Worm (Caenorhabditis elegans) whole organism, midembryonic: Measurements from ENCODE around the gene cox-15.
"Not testable (repeated sequence)": the region's sequence is repeated elsewhere in the genome, so short reads cannot be mapped to it uniquely, and the experiment has no call there.

Experiments used
- T22C8.4 ChIP-seq: fragments of 200-800 bp; sonication (Bioruptor generic); IDR thresholded peaks from 2 replicates; pipeline ENCODE4 v1.3.6; 2022; ENCODE audit warnings: missing genetic modification characterization, missing compliant biosample characterization
- cog-1 ChIP-seq: sonication (generic microtip); optimal IDR thresholded peaks from 2 replicates; lab custom pipeline; 2016; ENCODE audit warnings: missing genetic modification characterization, missing compliant biosample characterization
- flt-1 ChIP-seq: fragments of 200-800 bp; sonication (Bioruptor generic); IDR thresholded peaks from 2 replicates; pipeline ENCODE4 v1.3.6; 2022; ENCODE audit warnings: missing genetic modification characterization, missing compliant biosample characterization
- klf-2 ChIP-seq: fragments of 200-800 bp; sonication (Bioruptor generic); conservative IDR thresholded peaks from 2 replicates; pipeline ENCODE4 v1.3.6; 2022; ENCODE audit warnings: missing genetic modification reagents, missing genetic modification characterization, missing compliant biosample characterization
- med-1 ChIP-seq: sonication (generic microtip); optimal IDR thresholded peaks from 2 replicates; lab custom pipeline; 2017; ENCODE audit warnings: missing genetic modification characterization, mild to moderate bottlenecking, missing compliant biosample characterization, antibody characterized with exemption, missing genetic modification reagents; ENCODE audit not compliant: insufficient read depth
- ref-1 ChIP-seq: fragments of 200-800 bp; sonication (Bioruptor generic); conservative IDR thresholded peaks from 2 replicates; pipeline ENCODE4 v1.3.6; 2022; ENCODE audit warnings: missing genetic modification reagents, missing genetic modification characterization, missing compliant biosample characterization
- ztf-23 ChIP-seq: fragments of 200-800 bp; sonication (Bioruptor generic); IDR thresholded peaks from 2 replicates; pipeline ENCODE4 v1.3.6; 2022; ENCODE audit warnings: missing genetic modification reagents, missing genetic modification characterization, missing compliant biosample characterization

DNA sequence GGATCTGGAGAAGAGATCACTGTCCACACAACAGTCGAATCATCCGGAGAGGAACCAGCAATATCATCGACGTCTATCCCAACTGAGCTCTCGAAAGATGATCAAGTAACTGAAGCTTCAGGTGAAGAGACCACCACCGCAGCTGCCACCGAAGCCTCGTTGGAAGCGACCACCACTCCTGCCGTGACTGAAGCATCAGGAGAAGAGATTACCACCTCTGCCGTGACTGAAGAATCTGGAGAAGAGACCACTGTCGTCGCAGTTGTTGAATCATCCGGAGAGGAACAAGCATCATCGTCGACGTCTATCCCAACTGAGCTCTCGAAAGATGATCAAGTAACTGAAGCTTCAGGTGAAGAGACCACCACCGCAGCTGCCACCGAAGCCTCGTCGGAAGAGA is 23.1 kb downstream of the cox-15 start:
- TF ChIP-seq ztf-23 (GFP tag; lab: Robert Waterston, UW); T22C8.4 (GFP tag; lab: Robert Waterston, UW); med-1; ref-1; klf-2 (GFP tag; lab: Robert Waterston, UW); flt-1 (GFP tag; lab: Robert Waterston, UW); cog-1 (tag; lab: Kevin White, UChicago): not testable (repeated sequence)
